Worm (Caenorhabditis elegans) whole organism, midembryonic: ENCODE data around the gene gst-11.

Experiments
- T22C8.4 ChIP-seq: fragments of 200-800 bp; sonication (Bioruptor generic); IDR thresholded peaks from 2 replicates; pipeline ENCODE4 v1.3.6; 2022; ENCODE audit warnings: missing genetic modification characterization, missing compliant biosample characterization
- cog-1 ChIP-seq: sonication (generic microtip); optimal IDR thresholded peaks from 2 replicates; lab custom pipeline; 2016; ENCODE audit warnings: missing genetic modification characterization, missing compliant biosample characterization
- med-1 ChIP-seq: sonication (generic microtip); optimal IDR thresholded peaks from 2 replicates; lab custom pipeline; 2017; ENCODE audit warnings: missing genetic modification characterization, mild to moderate bottlenecking, missing compliant biosample characterization, antibody characterized with exemption, missing genetic modification reagents; ENCODE audit not compliant: insufficient read depth

- TF ChIP-seq cog-1 (tag; lab: Kevin White, UChicago) (no peak), med-1 (no peak), T22C8.4 (GFP tag; lab: Robert Waterston, UW) (no peak)
Observed at ce11 chrX:3644796-3645195, 11.2 kb upstream of the gst-11 start, which contains the start of gene tmem-24.
